Fruit fly (Drosophila melanogaster): ENCODE measurements around the gene alpha-Spec.

DNA sequence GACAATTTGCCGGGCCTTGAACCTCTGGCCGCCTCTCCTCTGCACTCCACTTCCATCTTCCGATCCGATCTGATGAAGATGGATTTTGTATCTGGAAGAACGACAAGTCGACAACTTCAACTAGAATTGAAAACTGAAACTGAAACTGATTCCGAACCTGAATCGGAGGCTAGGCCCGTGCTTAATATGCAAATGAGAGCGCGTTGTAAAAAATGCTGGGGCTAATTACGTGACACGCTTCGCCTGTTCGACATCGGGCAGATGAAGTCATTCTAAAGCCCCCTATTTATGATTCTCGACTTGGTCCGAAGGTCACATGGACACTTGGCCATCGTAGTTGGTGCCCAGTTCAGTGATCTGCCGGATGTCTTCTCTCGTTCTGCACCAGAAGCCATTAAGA is 21.5 kb upstream of the alpha-Spec start:
- TF ChIP-seq psq (optimal IDR thresholded peaks at IDR 0.05) (no peak), Dll (optimal IDR thresholded peaks at IDR 0.05) (no peak)

Measured in whole organism.